Worm (Caenorhabditis elegans) whole organism, L4 larva: ENCODE results near the gene srx-21.

Source experiments
- F10B5.3 ChIP-seq: sonication (generic microtip); optimal IDR thresholded peaks from 2 replicates; lab custom pipeline; 2016; ENCODE audit warnings: mild to moderate bottlenecking, missing genetic modification characterization, missing compliant biosample characterization
- F26F4.8 ChIP-seq: fragments of 200-800 bp; sonication (Bioruptor generic); conservative IDR thresholded peaks from 2 replicates; pipeline ENCODE4 v1.3.6; 2022; ENCODE audit warnings: missing genetic modification characterization, missing compliant biosample characterization
- ZK337.2 ChIP-seq: fragments of 200-800 bp; sonication (Bioruptor generic); IDR thresholded peaks from 2 replicates; pipeline ENCODE4 v1.3.6; 2022; ENCODE audit warnings: missing genetic modification reagents, missing genetic modification characterization, missing compliant biosample characterization
- ZK546.5 ChIP-seq, 2 experiments: sonication (generic microtip); optimal IDR thresholded peaks; 2 replicates each; lab custom pipeline; 2017; ENCODE audit warnings: missing biosample characterization in 2 of 2, missing genetic modification characterization in 2 of 2
- aha-1 ChIP-seq: fragments of 150-350 bp; peaks from one replicate; lab custom pipeline; 2014; ENCODE audit warnings: missing biosample characterization, missing genetic modification characterization
- attf-4 ChIP-seq: sonication (generic microtip); optimal IDR thresholded peaks from 3 replicates; lab custom pipeline; 2017; ENCODE audit warnings: missing biosample characterization, missing genetic modification characterization
- ceh-28 ChIP-seq: fragments of 150-350 bp; optimal IDR thresholded peaks from 2 replicates; lab custom pipeline; 2014; ENCODE audit warnings: missing biosample characterization, missing genetic modification reagents, missing genetic modification characterization
- ceh-32 ChIP-seq: sonication (generic microtip); optimal IDR thresholded peaks from 2 replicates; lab custom pipeline; 2016; ENCODE audit warnings: mild to moderate bottlenecking, missing genetic modification characterization, missing compliant biosample characterization; ENCODE audit not compliant: poor library complexity
- ceh-44 ChIP-seq: fragments of 200-800 bp; sonication (Bioruptor generic); IDR thresholded peaks from 2 replicates; pipeline ENCODE4 v1.3.6; 2022; ENCODE audit warnings: missing genetic modification reagents, missing genetic modification characterization, missing compliant biosample characterization
- ceh-62 ChIP-seq: sonication (generic microtip); optimal IDR thresholded peaks from 2 replicates; lab custom pipeline; 2017; ENCODE audit warnings: missing biosample characterization, missing genetic modification characterization
- ces-1 ChIP-seq: fragments of 150-350 bp; sonication (generic microtip); optimal IDR thresholded peaks from 4 replicates; lab custom pipeline; 2014; ENCODE audit warnings: missing biosample characterization, missing genetic modification reagents, missing genetic modification characterization
- ctbp-1 ChIP-seq: fragments of 200-800 bp; sonication (Bioruptor generic); IDR thresholded peaks from 2 replicates; pipeline ENCODE4 v1.3.6; 2022; ENCODE audit warnings: missing genetic modification reagents, missing genetic modification characterization, missing compliant biosample characterization
- daf-16 ChIP-seq, 3 experiments: sonication (generic microtip); optimal IDR thresholded peaks; 2 replicates each; lab custom pipeline; 2016 to 2017; ENCODE audit warnings: missing genetic modification characterization in 3 of 3, missing genetic modification reagents in 3 of 3, mild to moderate bottlenecking in 2 of 3, missing compliant biosample characterization in 2 of 3, missing biosample characterization in 1 of 3, moderate library complexity in 1 of 3
- dmd-6 ChIP-seq: fragments of 200-800 bp; sonication (Bioruptor generic); IDR thresholded peaks from 2 replicates; pipeline ENCODE4 v1.3.6; 2022; ENCODE audit warnings: missing genetic modification reagents, missing genetic modification characterization, missing compliant biosample characterization
- dmd-9 ChIP-seq: fragments of 200-800 bp; sonication (Bioruptor generic); IDR thresholded peaks from 2 replicates; pipeline ENCODE4 v1.3.6; 2022; ENCODE audit warnings: missing genetic modification reagents, missing genetic modification characterization, missing compliant biosample characterization
- dve-1 ChIP-seq: sonication (generic microtip); optimal IDR thresholded peaks from 2 replicates; lab custom pipeline; 2017; ENCODE audit warnings: antibody characterized with exemption, mild to moderate bottlenecking, missing genetic modification characterization, missing compliant biosample characterization; ENCODE audit not compliant: insufficient read depth
- fos-1 ChIP-seq: fragments of 150-350 bp; optimal IDR thresholded peaks from 2 replicates; lab custom pipeline; 2014; ENCODE audit warnings: missing biosample characterization, missing genetic modification characterization
- gei-8 ChIP-seq: fragments of 200-800 bp; sonication (Bioruptor generic); optimal IDR thresholded peaks from 2 replicates; lab custom pipeline; 2018; ENCODE audit warnings: mild to moderate bottlenecking, missing genetic modification characterization, missing compliant biosample characterization
- hmg-1.1 ChIP-seq: fragments of 200-800 bp; sonication (Bioruptor generic); IDR thresholded peaks from 2 replicates; pipeline ENCODE4 v1.3.6; 2022; ENCODE audit warnings: missing genetic modification reagents, missing genetic modification characterization, missing compliant biosample characterization
- lin-1 ChIP-seq: fragments of 200-800 bp; sonication (Bioruptor generic); IDR thresholded peaks from 2 replicates; pipeline ENCODE4 v1.3.6; 2022; ENCODE audit warnings: missing genetic modification reagents, missing genetic modification characterization, missing compliant biosample characterization
- lin-15B ChIP-seq: fragments of 150-350 bp; sonication (generic microtip); optimal IDR thresholded peaks from 3 replicates; lab custom pipeline; 2014; ENCODE audit warnings: missing biosample characterization, missing genetic modification characterization
- lin-38 ChIP-seq: fragments of 200-800 bp; sonication (Bioruptor generic); IDR thresholded peaks from 2 replicates; pipeline ENCODE4 v1.3.6; 2022; ENCODE audit warnings: missing genetic modification reagents, missing genetic modification characterization, missing compliant biosample characterization
- mdt-29 ChIP-seq: fragments of 200-800 bp; sonication (Bioruptor generic); IDR thresholded peaks from 2 replicates; pipeline ENCODE4 v1.3.6; 2022; ENCODE audit warnings: missing genetic modification reagents, missing genetic modification characterization, missing compliant biosample characterization
- mep-1 ChIP-seq: fragments of 150-350 bp; sonication (generic microtip); optimal IDR thresholded peaks from 3 replicates; lab custom pipeline; 2014; ENCODE audit warnings: missing biosample characterization, missing genetic modification characterization
- mxl-2 ChIP-seq: fragments of 200-800 bp; sonication (Bioruptor generic); conservative IDR thresholded peaks from 2 replicates; pipeline ENCODE4 v1.3.6; 2022; ENCODE audit warnings: missing genetic modification reagents, missing genetic modification characterization, missing compliant biosample characterization
- mxl-3 ChIP-seq: fragments of 200-800 bp; sonication (Bioruptor generic); optimal IDR thresholded peaks from 2 replicates; lab custom pipeline; 2018; ENCODE audit warnings: mild to moderate bottlenecking, missing genetic modification characterization, missing compliant biosample characterization
- nhr-11 ChIP-seq: fragments of 150-350 bp; optimal IDR thresholded peaks from 2 replicates; lab custom pipeline; 2014; ENCODE audit warnings: missing biosample characterization, missing genetic modification characterization
- nhr-111 ChIP-seq: fragments of 200-800 bp; sonication (Bioruptor generic); optimal IDR thresholded peaks from 2 replicates; lab custom pipeline; 2018; ENCODE audit warnings: mild to moderate bottlenecking, missing genetic modification characterization, missing compliant biosample characterization
- nhr-237 ChIP-seq: sonication (generic microtip); optimal IDR thresholded peaks from 2 replicates; lab custom pipeline; 2017; ENCODE audit warnings: missing biosample characterization, missing genetic modification characterization
- nhr-25 ChIP-seq: sonication (generic microtip); optimal IDR thresholded peaks from 2 replicates; lab custom pipeline; 2017; ENCODE audit warnings: missing genetic modification characterization, mild to moderate bottlenecking, missing compliant biosample characterization, antibody characterized with exemption, moderate library complexity, borderline replicate concordance; ENCODE audit not compliant: insufficient read depth
- nhr-28 ChIP-seq: fragments of 150-350 bp; optimal IDR thresholded peaks from 2 replicates; lab custom pipeline; 2014; ENCODE audit warnings: missing biosample characterization, missing genetic modification characterization
- nhr-41 ChIP-seq: fragments of 200-800 bp; sonication (Bioruptor generic); IDR thresholded peaks from 2 replicates; pipeline ENCODE4 v1.3.6; 2022; ENCODE audit warnings: missing genetic modification reagents, missing genetic modification characterization, missing compliant biosample characterization
- nhr-48 ChIP-seq: sonication (generic microtip); optimal IDR thresholded peaks from 2 replicates; lab custom pipeline; 2016; ENCODE audit warnings: mild to moderate bottlenecking, missing genetic modification characterization, missing compliant biosample characterization
- nhr-6 ChIP-seq: fragments of 150-350 bp; optimal IDR thresholded peaks from 2 replicates; lab custom pipeline; 2014; ENCODE audit warnings: missing biosample characterization, missing genetic modification characterization
- php-3 ChIP-seq: fragments of 200-800 bp; sonication (Bioruptor generic); IDR thresholded peaks from 2 replicates; pipeline ENCODE4 v1.3.6; 2022; ENCODE audit warnings: missing genetic modification reagents, missing genetic modification characterization, missing compliant biosample characterization
- pqm-1 ChIP-seq: sonication (generic microtip); optimal IDR thresholded peaks from 2 replicates; lab custom pipeline; 2017; ENCODE audit warnings: missing biosample characterization, missing genetic modification characterization
- rbr-2 ChIP-seq: sonication (generic microtip); optimal IDR thresholded peaks from 2 replicates; lab custom pipeline; 2016; ENCODE audit warnings: missing genotype, missing genetic modification characterization, missing compliant biosample characterization
- skn-1 ChIP-seq: fragments of 150-350 bp; optimal IDR thresholded peaks from 2 replicates; lab custom pipeline; 2014; ENCODE audit warnings: missing biosample characterization, missing genetic modification characterization
- snpc-1.2 ChIP-seq: fragments of 200-800 bp; sonication (Bioruptor generic); IDR thresholded peaks from 2 replicates; pipeline ENCODE4 v1.3.6; 2022; ENCODE audit warnings: missing genetic modification reagents, missing genetic modification characterization, missing compliant biosample characterization
- snpc-4 ChIP-seq: fragments of 150-350 bp; optimal IDR thresholded peaks from 2 replicates; lab custom pipeline; 2014; ENCODE audit warnings: missing biosample characterization, missing genetic modification characterization
- spr-1 ChIP-seq: sonication (generic microtip); optimal IDR thresholded peaks from 2 replicates; lab custom pipeline; 2016; ENCODE audit warnings: mild to moderate bottlenecking, missing genetic modification characterization, missing compliant biosample characterization
- tra-1 ChIP-seq: fragments of 200-800 bp; sonication (Bioruptor generic); IDR thresholded peaks from 2 replicates; pipeline ENCODE4 v1.3.6; 2022; ENCODE audit warnings: missing genetic modification reagents, missing genetic modification characterization, missing compliant biosample characterization
- unc-39 ChIP-seq: sonication (generic microtip); optimal IDR thresholded peaks from 2 replicates; lab custom pipeline; 2017; ENCODE audit warnings: missing biosample characterization, missing genetic modification characterization
- vab-7 ChIP-seq: fragments of 200-800 bp; sonication (Bioruptor generic); IDR thresholded peaks from 2 replicates; pipeline ENCODE4 v1.3.6; 2022; ENCODE audit warnings: missing genetic modification reagents, missing genetic modification characterization, missing compliant biosample characterization
- zfp-2 ChIP-seq: sonication (generic microtip); optimal IDR thresholded peaks from 2 replicates; lab custom pipeline; 2016; ENCODE audit warnings: mild to moderate bottlenecking, missing genetic modification characterization, missing compliant biosample characterization

The srx-21 gene

ce11 chrV:671342-671741 is 5.5 kb upstream of the srx-21 start, which contains the start of gene sru-24:
sru-24 (minus strand) TSS chrV:671442.
- TF ChIP-seq snpc-4: no peak
- no peak for TF ChIP-seq dmd-6 (GFP tag; lab: Robert Waterston, UW)
- no peak for TF ChIP-seq hmg-1.1 (GFP tag; lab: Robert Waterston, UW)
- TF ChIP-seq spr-1 (tag; lab: Kevin White, UChicago): no peak
- no peak for TF ChIP-seq ceh-32 (tag; lab: Kevin White, UChicago)
- no peak for TF ChIP-seq dve-1 (tag; lab: Kevin White, UChicago)
- no peak for TF ChIP-seq pqm-1 (tag; lab: Kevin White, UChicago)
- TF ChIP-seq mxl-2 (GFP tag; lab: Robert Waterston, UW): no peak
- no peak for TF ChIP-seq nhr-237 (tag; lab: Kevin White, UChicago)
- TF ChIP-seq nhr-48 (tag; lab: Kevin White, UChicago): no peak
- no peak for TF ChIP-seq ceh-62 (tag; lab: Kevin White, UChicago)
- TF ChIP-seq dmd-9 (GFP tag; lab: Robert Waterston, UW): no peak
- TF ChIP-seq tra-1 (GFP tag; lab: Robert Waterston, UW): no peak
- TF ChIP-seq nhr-111 (GFP tag; lab: Kevin White, UChicago): no peak

ce11 chrV:674213-674612 is 2.6 kb upstream of the srx-21 start, which contains the start of gene sru-25:
sru-25 (minus strand) TSS chrV:674313.
- TF ChIP-seq ZK546.5 (tag; optimal IDR thresholded peaks at IDR 0.05; lab: Kevin White, UChicago): no peak
- TF ChIP-seq nhr-11 (tag; lab: Kevin White, UChicago): no peak
- TF ChIP-seq ceh-32 (tag; lab: Kevin White, UChicago): no peak
- TF ChIP-seq dmd-9 (GFP tag; lab: Robert Waterston, UW): no peak
- TF ChIP-seq ceh-28 (tag; lab: Kevin White, UChicago): no peak
- TF ChIP-seq ceh-62 (tag; lab: Kevin White, UChicago): no peak
- TF ChIP-seq gei-8 (GFP tag; lab: Kevin White, UChicago): no peak
- TF ChIP-seq nhr-28 (tag; lab: Kevin White, UChicago): no peak
- TF ChIP-seq fos-1 (tag; lab: Kevin White, UChicago): no peak
- no peak for TF ChIP-seq skn-1 (tag; lab: Kevin White, UChicago)
- TF ChIP-seq snpc-1.2 (GFP tag; lab: Robert Waterston, UW): no peak
- TF ChIP-seq php-3: no peak
- TF ChIP-seq dve-1 (tag; lab: Kevin White, UChicago): no peak
- no peak for TF ChIP-seq vab-7 (GFP tag; lab: Robert Waterston, UW)
- TF ChIP-seq ZK337.2 (GFP tag; lab: Robert Waterston, UW): no peak
- TF ChIP-seq F26F4.8: no peak
- TF ChIP-seq lin-38 (GFP tag; lab: Robert Waterston, UW): no peak
- TF ChIP-seq mxl-3: no peak
- TF ChIP-seq F10B5.3 (tag; lab: Kevin White, UChicago): no peak

ce11 chrV:676090-676489 is 744 bp upstream of the srx-21 start:
- no peak for TF ChIP-seq rbr-2
- TF ChIP-seq ceh-32 (tag; lab: Kevin White, UChicago): no peak
- no peak for TF ChIP-seq daf-16 (GFP tag; optimal IDR thresholded peaks at IDR 0.05; lab: Kevin White, UChicago)
- no peak for TF ChIP-seq daf-16 (tag; optimal IDR thresholded peaks at IDR 0.05; lab: Kevin White, UChicago)
- TF ChIP-seq aha-1: no peak
- no peak for TF ChIP-seq attf-4 (tag; lab: Kevin White, UChicago)
- TF ChIP-seq ZK546.5 (tag; optimal IDR thresholded peaks at IDR 0.05; lab: Kevin White, UChicago): no peak
- TF ChIP-seq nhr-25 (tag; lab: Kevin White, UChicago): no peak

ce11 chrV:679663-680062 is 2.8 kb downstream of the srx-21 start, which contains the start of gene srx-22:
srx-22 (plus strand) TSS chrV:679963.
- TF ChIP-seq nhr-41 (GFP tag; lab: Robert Waterston, UW) (no peak), mdt-29 (GFP tag; lab: Robert Waterston, UW) (no peak), lin-15B (tag; lab: Kevin White, UChicago) (no peak), ceh-28 (tag; lab: Kevin White, UChicago) (no peak), ctbp-1 (no peak), ces-1 (GFP tag; lab: Kevin White, UChicago) (no peak), mep-1 (tag; lab: Kevin White, UChicago) (no peak), spr-1 (tag; lab: Kevin White, UChicago) (no peak), nhr-6 (tag; lab: Kevin White, UChicago) (no peak), mxl-2 (GFP tag; lab: Robert Waterston, UW) (no peak), nhr-28 (tag; lab: Kevin White, UChicago) (no peak), dmd-9 (GFP tag; lab: Robert Waterston, UW) (no peak), unc-39 (tag; lab: Kevin White, UChicago) (no peak), daf-16 (GFP tag; optimal IDR thresholded peaks at IDR 0.05; lab: Kevin White, UChicago) (no peak), daf-16 (tag; optimal IDR thresholded peaks at IDR 0.05; lab: Kevin White, UChicago) (no peak), lin-1 (GFP tag; lab: Robert Waterston, UW) (no peak), rbr-2 (no peak), zfp-2 (no peak), ceh-44 (GFP tag; lab: Robert Waterston, UW) (no peak)
